Worm (Caenorhabditis elegans) whole organism, L2 larva: ENCODE data around the gene fbxl-4.

Experiments
- blmp-1 ChIP-seq: sonication (generic microtip); optimal IDR thresholded peaks from 2 replicates; lab custom pipeline; 2017; ENCODE audit warnings: missing genetic modification characterization, mild to moderate bottlenecking, missing compliant biosample characterization, antibody characterized with exemption, moderate library complexity; ENCODE audit not compliant: insufficient read depth
- ceh-82 ChIP-seq: fragments of 150-350 bp; optimal IDR thresholded peaks from 2 replicates; lab custom pipeline; 2014; ENCODE audit warnings: missing biosample characterization, missing genetic modification characterization
- egl-27 ChIP-seq: sonication (generic microtip); optimal IDR thresholded peaks from 3 replicates; lab custom pipeline; 2017; ENCODE audit warnings: missing biosample characterization, missing genetic modification reagents, missing genetic modification characterization
- elt-1 ChIP-seq: fragments of 150-350 bp; optimal IDR thresholded peaks from 2 replicates; lab custom pipeline; 2014; ENCODE audit warnings: missing biosample characterization, missing genetic modification characterization
- gmeb-1 ChIP-seq: fragments of 150-350 bp; optimal IDR thresholded peaks from 2 replicates; lab custom pipeline; 2014; ENCODE audit warnings: missing biosample characterization, missing genetic modification characterization
- mdl-1 ChIP-seq, 2 experiments: fragments of 150-350 bp in 1 of 2; sonication (generic microtip) in 1 of 2; optimal IDR thresholded peaks; 2 replicates each; lab custom pipeline; 2017; ENCODE audit warnings: missing biosample characterization in 2 of 2, missing genetic modification characterization in 2 of 2
- nhr-237 ChIP-seq: fragments of 150-350 bp; optimal IDR thresholded peaks from 2 replicates; lab custom pipeline; 2014; ENCODE audit warnings: missing biosample characterization, missing genetic modification characterization
- skn-1 ChIP-seq: sonication (generic microtip); optimal IDR thresholded peaks from 2 replicates; lab custom pipeline; 2017; ENCODE audit warnings: missing biosample characterization, missing genetic modification characterization
- snpc-4 ChIP-seq: fragments of 150-350 bp; optimal IDR thresholded peaks from 2 replicates; lab custom pipeline; 2014; ENCODE audit warnings: missing biosample characterization, missing genetic modification characterization
- unc-62 ChIP-seq: fragments of 150-350 bp; optimal IDR thresholded peaks from 2 replicates; lab custom pipeline; 2014; ENCODE audit warnings: missing biosample characterization, missing genetic modification reagents, missing genetic modification characterization
- ztf-11 ChIP-seq: sonication (generic microtip); optimal IDR thresholded peaks from 2 replicates; lab custom pipeline; 2017; ENCODE audit warnings: missing biosample characterization, missing genetic modification characterization

ce11 chrX:6609717-6610116, 21.1 kb downstream of the fbxl-4 start, which contains the start of gene C25B8.8:
- TF ChIP-seq gmeb-1 (tag; lab: Kevin White, UChicago) (no peak), egl-27 (tag; lab: Kevin White, UChicago) (no peak), skn-1 (tag; lab: Kevin White, UChicago) (no peak), nhr-237 (tag; lab: Kevin White, UChicago) (no peak), ceh-82 (tag; lab: Kevin White, UChicago) (no peak), unc-62 (no peak), snpc-4 (tag; lab: Kevin White, UChicago) (no peak), blmp-1 (no peak), mdl-1 (tag; optimal IDR thresholded peaks at IDR 0.05; lab: Kevin White, UChicago) (no peak), elt-1 (no peak), ztf-11 (tag; lab: Kevin White, UChicago) (no peak)
